Worm (Caenorhabditis elegans): ENCODE measurements around the gene bgnt-1.4.
"Not testable (repeated sequence)": the region's sequence is repeated elsewhere in the genome, so short reads cannot be mapped to it uniquely, and the experiment has no call there.

DNA sequence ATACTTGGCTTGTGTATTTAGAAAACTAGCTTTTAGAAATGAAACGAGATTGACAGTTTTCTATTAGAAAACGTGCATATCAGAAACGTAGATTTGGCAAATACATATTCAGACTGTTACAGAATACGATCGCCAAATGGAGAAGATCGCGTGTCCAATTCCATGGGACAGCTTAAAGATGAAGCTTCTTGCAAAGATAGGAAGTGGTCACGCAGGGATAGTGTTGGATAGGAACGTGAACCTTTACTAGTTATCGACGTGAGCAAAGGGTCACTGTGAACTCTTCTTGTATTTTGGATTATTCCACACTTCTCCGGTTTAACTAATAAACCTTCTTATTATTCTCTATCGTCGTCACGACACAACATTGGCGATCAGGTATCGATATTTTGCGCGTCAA lies at the start of gene bgnt-1.4:
- not testable (repeated sequence) for TF ChIP-seq nhr-237 (tag; optimal IDR thresholded peaks at IDR 0.05); ama-1 (optimal IDR thresholded peaks at IDR 0.05); sup-37 (GFP tag; optimal IDR thresholded peaks at IDR 0.05); dsc-1 (tag; optimal IDR thresholded peaks at IDR 0.05); ztf-11 (tag; optimal IDR thresholded peaks at IDR 0.05); unc-86 (tag; optimal IDR thresholded peaks at IDR 0.05); fos-1 (tag; optimal IDR thresholded peaks at IDR 0.05); unc-30 (tag; optimal IDR thresholded peaks at IDR 0.05); unc-62 (GFP tag; optimal IDR thresholded peaks at IDR 0.05); nhr-12 (tag; optimal IDR thresholded peaks at IDR 0.05); fkh-10 (GFP tag; optimal IDR thresholded peaks at IDR 0.05)

Measured in whole organism, L1 larva.